Fruit fly (Drosophila melanogaster) whole organism, embryonic: ENCODE data around the gene CG3149.

Experiments
- Aef1 ChIP-seq: fragments of 200-800 bp; sonication (Bioruptor generic); IDR thresholded peaks from 3 replicates; pipeline ENCODE4 v1.3.6; 2022; ENCODE audit warnings: missing biosample characterization, missing genetic modification characterization
- CG14050 ChIP-seq: fragments of 200-800 bp; sonication (Bioruptor generic); IDR thresholded peaks from 3 replicates; pipeline ENCODE4 v1.3.6; 2022; ENCODE audit warnings: missing biosample characterization, missing genetic modification characterization
- CG14965 ChIP-seq: fragments of 200-800 bp; sonication (Bioruptor generic); optimal IDR thresholded peaks from 2 replicates; lab custom pipeline; 2016; ENCODE audit warnings: missing biosample characterization, missing genetic modification characterization, borderline replicate concordance
- CG15601 ChIP-seq: fragments of 200-800 bp; sonication (Bioruptor generic); optimal IDR thresholded peaks from 3 replicates; lab custom pipeline; 2019; ENCODE audit warnings: missing biosample characterization, mild to moderate bottlenecking, missing genetic modification characterization, moderate library complexity
- CG16813 ChIP-seq: fragments of 200-800 bp; sonication (Bioruptor generic); IDR thresholded peaks from 3 replicates; pipeline ENCODE4 v1.3.6; 2022; ENCODE audit warnings: missing biosample characterization, missing genetic modification characterization; ENCODE audit not compliant: partially characterized antibody
- CG18619 ChIP-seq: fragments of 200-800 bp; sonication (Bioruptor generic); optimal IDR thresholded peaks from 3 replicates; lab custom pipeline; 2017; ENCODE audit warnings: missing biosample characterization, mild to moderate bottlenecking, missing genetic modification characterization
- CG2116 ChIP-seq: fragments of 200-800 bp; sonication (Bioruptor generic); optimal IDR thresholded peaks from 3 replicates; lab custom pipeline; 2018; ENCODE audit warnings: missing biosample characterization, mild to moderate bottlenecking, missing genetic modification characterization
- CG30431 ChIP-seq: fragments of 200-800 bp; sonication (Bioruptor generic); optimal IDR thresholded peaks from 2 replicates; lab custom pipeline; 2017; ENCODE audit warnings: missing biosample characterization, missing genetic modification characterization
- CG32772 ChIP-seq: fragments of 200-800 bp; sonication (Bioruptor generic); IDR thresholded peaks from 2 replicates; pipeline ENCODE4 v1.3.6; 2022; ENCODE audit warnings: missing biosample characterization, missing genetic modification characterization
- CG3726 ChIP-seq: fragments of 200-800 bp; sonication (Bioruptor generic); IDR thresholded peaks from 3 replicates; pipeline ENCODE4, ENCODE4 v1.3.6; 2022; ENCODE audit warnings: missing biosample characterization, missing genetic modification characterization
- CG3995 ChIP-seq: fragments of 200-800 bp; sonication (Bioruptor generic); optimal IDR thresholded peaks from 3 replicates; lab custom pipeline; 2016; ENCODE audit warnings: missing biosample characterization, missing genetic modification characterization
- CG4854 ChIP-seq: fragments of 200-800 bp; sonication (Bioruptor generic); optimal IDR thresholded peaks from 2 replicates; lab custom pipeline; 2016; ENCODE audit warnings: missing biosample characterization, missing genetic modification characterization, inconsistent platforms
- CG5245 ChIP-seq: fragments of 200-800 bp; sonication (Bioruptor generic); optimal IDR thresholded peaks from 3 replicates; lab custom pipeline; 2016; ENCODE audit warnings: missing biosample characterization, missing genetic modification characterization
- CG7357 ChIP-seq: fragments of 200-800 bp; sonication (Bioruptor generic); IDR thresholded peaks from 3 replicates; pipeline ENCODE4 v1.3.6; 2022; ENCODE audit warnings: missing biosample characterization, missing genetic modification characterization
- CG8359 ChIP-seq: fragments of 200-800 bp; sonication (Bioruptor generic); optimal IDR thresholded peaks from 2 replicates; lab custom pipeline; 2017; ENCODE audit warnings: missing biosample characterization, mild to moderate bottlenecking, missing genetic modification characterization, borderline replicate concordance
- CG9932 ChIP-seq: fragments of 200-800 bp; sonication (Bioruptor generic); IDR thresholded peaks from 2 replicates; pipeline ENCODE4 v1.3.6; 2022; ENCODE audit warnings: missing biosample characterization, missing genetic modification characterization
- Camta ChIP-seq: fragments of 200-800 bp; sonication (Bioruptor generic); optimal IDR thresholded peaks from 2 replicates; lab custom pipeline; 2016; ENCODE audit warnings: missing biosample characterization, missing genetic modification characterization
- D19A ChIP-seq: fragments of 200-800 bp; optimal IDR thresholded peaks from 3 replicates; lab custom pipeline; 2019; ENCODE audit warnings: missing biosample characterization, mild to moderate bottlenecking, missing genetic modification characterization, moderate library complexity
- Dip3 ChIP-seq: fragments of 200-800 bp; sonication (Bioruptor generic); optimal IDR thresholded peaks from 3 replicates; lab custom pipeline; 2016; ENCODE audit warnings: missing biosample characterization, missing genetic modification characterization
- Elba2 ChIP-seq: fragments of 200-800 bp; sonication (Bioruptor generic); optimal IDR thresholded peaks from 3 replicates; lab custom pipeline; 2016; ENCODE audit warnings: missing biosample characterization, missing genetic modification characterization
- Ets97D ChIP-seq: fragments of 200-800 bp; sonication (Bioruptor generic); optimal IDR thresholded peaks from 3 replicates; lab custom pipeline; 2016; ENCODE audit warnings: missing biosample characterization, missing genetic modification characterization
- Fer3 ChIP-seq: fragments of 200-800 bp; sonication (Bioruptor generic); optimal IDR thresholded peaks from 2 replicates; lab custom pipeline; 2018; ENCODE audit warnings: missing biosample characterization, mild to moderate bottlenecking, missing genetic modification characterization, moderate library complexity
- Gsc ChIP-seq: fragments of 200-800 bp; sonication (Bioruptor generic); IDR thresholded peaks from 2 replicates; pipeline ENCODE4 v1.3.6; 2022; ENCODE audit warnings: missing biosample characterization, missing genetic modification characterization
- Hey ChIP-seq: fragments of 200-800 bp; sonication (Bioruptor generic); optimal IDR thresholded peaks from 3 replicates; lab custom pipeline; 2018; ENCODE audit warnings: missing biosample characterization, mild to moderate bottlenecking, missing genetic modification characterization
- Hr39 ChIP-seq: fragments of >200 bp; optimal IDR thresholded peaks from 2 replicates; lab custom pipeline; 2017
- Med ChIP-seq: fragments of 200-800 bp; sonication (Bioruptor generic); peaks from one replicate; lab custom pipeline; 2016; ENCODE audit warnings: missing biosample characterization, missing genetic modification characterization, mild to moderate bottlenecking, inconsistent platforms, moderate library complexity
- Xbp1 ChIP-seq: fragments of 200-800 bp; sonication (Bioruptor generic); optimal IDR thresholded peaks from 3 replicates; lab custom pipeline; 2016; ENCODE audit warnings: missing biosample characterization, mild to moderate bottlenecking, missing genetic modification characterization
- ab ChIP-seq: fragments of 200-800 bp; sonication (Bioruptor generic); optimal IDR thresholded peaks from 2 replicates; lab custom pipeline; 2016; ENCODE audit warnings: missing biosample characterization, missing genetic modification characterization
- amos ChIP-seq: fragments of 200-800 bp; sonication (Bioruptor generic); IDR thresholded peaks from 2 replicates; pipeline ENCODE4 v1.3.6; 2022; ENCODE audit warnings: missing biosample characterization, missing genetic modification characterization; ENCODE audit not compliant: partially characterized antibody
- ap ChIP-seq: fragments of 200-800 bp; sonication (Bioruptor generic); IDR thresholded peaks from 2 replicates; pipeline ENCODE4 v1.3.6; 2022; ENCODE audit warnings: missing biosample characterization, missing genetic modification characterization
- ash1 ChIP-seq: fragments of 200-800 bp; sonication (Bioruptor generic); optimal IDR thresholded peaks from 2 replicates; lab custom pipeline; 2018; ENCODE audit warnings: missing biosample characterization, mild to moderate bottlenecking, missing genetic modification characterization
- chif ChIP-seq, 2 experiments: fragments of 200-800 bp; sonication (Bioruptor generic); optimal IDR thresholded peaks; 3 replicates each; lab custom pipeline; 2016; ENCODE audit warnings: missing biosample characterization in 2 of 2, missing genetic modification characterization in 2 of 2
- dati ChIP-seq: fragments of 200-800 bp; sonication (Bioruptor generic); IDR thresholded peaks from 2 replicates; pipeline ENCODE4 v1.3.6; 2022; ENCODE audit warnings: missing biosample characterization, missing genetic modification characterization
- dimm ChIP-seq: fragments of 200-800 bp; sonication (Bioruptor generic); IDR thresholded peaks from 2 replicates; pipeline ENCODE4 v1.3.6; 2022; ENCODE audit warnings: missing biosample characterization, missing genetic modification characterization
- emc ChIP-seq: fragments of 200-800 bp; sonication (Bioruptor generic); optimal IDR thresholded peaks from 2 replicates; lab custom pipeline; 2016; ENCODE audit warnings: missing biosample characterization, missing genetic modification characterization
- fd96Cb ChIP-seq: fragments of 200-800 bp; sonication (Bioruptor generic); optimal IDR thresholded peaks from 2 replicates; lab custom pipeline; 2018; ENCODE audit warnings: missing biosample characterization, mild to moderate bottlenecking, missing genetic modification characterization, moderate library complexity
- fu2 ChIP-seq: fragments of 200-800 bp; sonication (Bioruptor generic); optimal IDR thresholded peaks from 2 replicates; lab custom pipeline; 2016; ENCODE audit warnings: missing biosample characterization, missing genetic modification characterization
- hth ChIP-seq: fragments of >200 bp; optimal IDR thresholded peaks from 2 replicates; lab custom pipeline; 2017; ENCODE audit warnings: inconsistent platforms
- jing ChIP-seq: fragments of 200-800 bp; sonication (Bioruptor generic); optimal IDR thresholded peaks from 2 replicates; lab custom pipeline; 2018; ENCODE audit warnings: missing biosample characterization, mild to moderate bottlenecking, missing genetic modification characterization
- lov ChIP-seq, 2 experiments: fragments of 200-800 bp in 1 of 2; fragments of >200 bp in 1 of 2; sonication (Bioruptor generic) in 1 of 2; IDR thresholded peaks in 1 of 2; optimal IDR thresholded peaks in 1 of 2; 2 replicates in 1 of 2; 3 replicates in 1 of 2; pipeline versions ENCODE4 v1.3.6 to Lab custom; 2017 to 2022; ENCODE audit warnings: missing biosample characterization in 1 of 2, missing genetic modification characterization in 1 of 2
- otp ChIP-seq: fragments of 200-800 bp; sonication (Bioruptor generic); IDR thresholded peaks from 3 replicates; pipeline ENCODE4, ENCODE4 v1.3.6; 2022; ENCODE audit warnings: missing biosample characterization, missing genetic modification characterization
- pros ChIP-seq: fragments of 200-800 bp; sonication (Bioruptor generic); optimal IDR thresholded peaks from 3 replicates; lab custom pipeline; 2019; ENCODE audit warnings: missing biosample characterization, mild to moderate bottlenecking, missing genetic modification characterization, moderate library complexity
- sd ChIP-seq: fragments of 200-800 bp; sonication (Bioruptor generic); optimal IDR thresholded peaks from 3 replicates; lab custom pipeline; 2018; ENCODE audit warnings: missing biosample characterization, mild to moderate bottlenecking, missing genetic modification characterization, moderate library complexity
- seq ChIP-seq: fragments of 200-800 bp; sonication (Bioruptor generic); IDR thresholded peaks from 2 replicates; pipeline ENCODE4 v1.3.6; 2022; ENCODE audit warnings: missing biosample characterization, missing genetic modification characterization
- slou ChIP-seq: fragments of 200-800 bp; sonication (Bioruptor generic); optimal IDR thresholded peaks from 3 replicates; lab custom pipeline; 2016; ENCODE audit warnings: missing biosample characterization, missing genetic modification characterization
- slp2 ChIP-seq: fragments of 200-800 bp; sonication (Bioruptor generic); optimal IDR thresholded peaks from 2 replicates; lab custom pipeline; 2016; ENCODE audit warnings: missing biosample characterization, missing genetic modification characterization
- so ChIP-seq: fragments of 200-800 bp; sonication (Bioruptor generic); IDR thresholded peaks from 3 replicates; pipeline ENCODE4 v1.3.6; 2022; ENCODE audit warnings: missing biosample characterization, missing genetic modification characterization
- sr ChIP-seq: fragments of 200-800 bp; sonication (Bioruptor generic); IDR thresholded peaks from 3 replicates; pipeline ENCODE4 v1.3.6; 2022; ENCODE audit warnings: missing biosample characterization, missing genetic modification characterization
- stwl ChIP-seq: fragments of 200-800 bp; sonication (Bioruptor generic); optimal IDR thresholded peaks from 3 replicates; lab custom pipeline; 2018; ENCODE audit warnings: missing biosample characterization, mild to moderate bottlenecking, missing genetic modification characterization, moderate library complexity
- tgo ChIP-seq: fragments of 200-800 bp; sonication (Bioruptor generic); IDR thresholded peaks from 3 replicates; pipeline ENCODE4 v1.3.6; 2022; ENCODE audit warnings: missing biosample characterization, missing genetic modification characterization

Gene CG3149

dm6 chrX:5677400-5678177 is 17.4 kb downstream of the CG3149 start (continued):
- no peak for TF ChIP-seq jing (GFP tag; lab: Kevin White, UChicago)
- TF ChIP-seq CG32772 (GFP tag; lab: Robert Waterston, UW): peak; percentile 61
- peak; percentile 93 for TF ChIP-seq seq (GFP tag; lab: Robert Waterston, UW)
- no peak for TF ChIP-seq CG9932 (GFP tag; lab: Robert Waterston, UW)
- TF ChIP-seq CG16813 (GFP tag; lab: Robert Waterston, UW): no peak
- TF ChIP-seq dati (GFP tag; lab: Robert Waterston, UW): peak; percentile 36; the same call in 1 of the 2 replicates
- TF ChIP-seq CG7357 (GFP tag; lab: Robert Waterston, UW): peak; percentile 48; the same call in 1 of the 3 replicates
- peak; percentile 94 for TF ChIP-seq Hey (tag; lab: Kevin White, UChicago)
- TF ChIP-seq Hr39 (lab: Kevin White, UChicago): no peak
- no peak for TF ChIP-seq dimm
- peak; percentile 49 for TF ChIP-seq stwl
- peak; percentile 95 for TF ChIP-seq Camta (GFP tag; lab: Kevin White, UChicago)
- peak; percentile 93 for TF ChIP-seq CG4854
- TF ChIP-seq D19A (tag; lab: Kevin White, UChicago): peak; percentile 70
- TF ChIP-seq Fer3: peak; percentile 95
- TF ChIP-seq lov (optimal IDR thresholded peaks at IDR 0.05; lab: Kevin White, UChicago): no peak
- peak; percentile 96 for TF ChIP-seq lov (GFP tag; IDR thresholded peaks at IDR 0.05; lab: Robert Waterston, UW)
- peak; percentile 71 for TF ChIP-seq Ets97D (GFP tag; lab: Kevin White, UChicago)
- TF ChIP-seq Aef1 (GFP tag; lab: Robert Waterston, UW): peak; percentile 45; the same call in 2 of the 3 replicates
- TF ChIP-seq CG5245: peak; percentile 85
- TF ChIP-seq tgo (GFP tag; lab: Robert Waterston, UW): peak; percentile 62; the same call in 2 of the 3 replicates
- TF ChIP-seq CG3995: no peak
- TF ChIP-seq slp2 (GFP tag; lab: Kevin White, UChicago): peak; percentile 85
- TF ChIP-seq CG30431: peak; percentile 61
- peak; percentile 94 for TF ChIP-seq otp
- peak; percentile 92 for TF ChIP-seq CG18619 (GFP tag; lab: Kevin White, UChicago)
- TF ChIP-seq Elba2: no peak
- TF ChIP-seq sr (GFP tag; lab: Robert Waterston, UW): peak; percentile 83
- TF ChIP-seq fu2 (GFP tag; lab: Kevin White, UChicago): peak; percentile 22
- no peak for TF ChIP-seq amos (GFP tag; lab: Robert Waterston, UW)
- TF ChIP-seq fd96Cb: peak; percentile 80
- TF ChIP-seq CG2116 (GFP tag; lab: Kevin White, UChicago): peak; percentile 82
- peak; percentile 85 for TF ChIP-seq CG3726 (GFP tag; lab: Robert Waterston, UW)
- TF ChIP-seq Xbp1 (GFP tag; lab: Kevin White, UChicago): peak; percentile 60
- TF ChIP-seq sd (tag; lab: Kevin White, UChicago): peak; percentile 90
- no peak for TF ChIP-seq Gsc
- TF ChIP-seq Dip3 (GFP tag; lab: Kevin White, UChicago): peak; percentile 39
- TF ChIP-seq ash1: peak; percentile 91
- peak; percentile 98 for TF ChIP-seq Med (GFP tag; lab: Kevin White, UChicago)
- TF ChIP-seq so (GFP tag; lab: Robert Waterston, UW): peak; percentile 92; the same call in 2 of the 3 replicates
- peak; percentile 98 for TF ChIP-seq CG15601
- peak; percentile 67 for TF ChIP-seq CG14050
- TF ChIP-seq CG14965 (GFP tag; lab: Kevin White, UChicago): peak; percentile 73
- TF ChIP-seq CG8359 (GFP tag; lab: Kevin White, UChicago): peak; percentile 85
- peak; percentile 87 to 88 for TF ChIP-seq chif (GFP tag; optimal IDR thresholded peaks at IDR 0.05; lab: Kevin White, UChicago)
- peak; percentile 72 for TF ChIP-seq slou (GFP tag; lab: Kevin White, UChicago)
- peak; percentile 66 for TF ChIP-seq emc (GFP tag; lab: Kevin White, UChicago)
- peak; percentile 54 for TF ChIP-seq pros (GFP tag; lab: Kevin White, UChicago)
- peak; percentile 54 for TF ChIP-seq ap
- TF ChIP-seq ab (GFP tag; lab: Kevin White, UChicago): no peak
- no peak for TF ChIP-seq hth (lab: Kevin White, UChicago)
